Fruit fly (Drosophila melanogaster) S2 (cell line): ENCODE measurements around the gene CG11997.

Experiments
- CG8478 ChIP-seq: fragments of >200 bp; optimal IDR thresholded peaks from 2 replicates; lab custom pipeline; 2018
- CTCF ChIP-seq, 2 experiments: fragments of >200 bp; optimal IDR thresholded peaks; 2 replicates each; lab custom pipeline; 2018

DNA sequence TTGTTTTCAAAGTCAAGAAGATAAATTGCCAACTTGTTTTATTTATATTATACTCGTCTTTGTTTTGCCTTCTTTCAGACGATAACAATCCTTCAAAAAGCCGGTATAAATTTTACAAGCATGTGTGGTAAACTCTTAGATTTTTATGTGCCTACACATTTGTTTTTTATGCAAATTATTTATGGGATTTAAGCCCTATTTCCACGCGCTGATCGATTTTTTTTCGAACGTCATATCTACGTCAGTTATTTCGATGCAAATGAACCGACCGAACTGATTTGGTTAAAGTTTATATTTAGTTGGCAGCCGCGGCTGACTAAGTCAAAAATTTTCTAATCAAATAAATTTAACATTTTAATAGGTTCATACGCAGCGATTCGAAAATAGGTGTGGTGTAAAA lies 37.2 kb upstream of the CG11997 start:
- TF ChIP-seq CG8478 (lab: Kevin White, UChicago) (no peak), CTCF (optimal IDR thresholded peaks at IDR 0.05; lab: Kevin White, UChicago) (no peak)
